Fruit fly (Drosophila melanogaster) Kc167 (cell line): ENCODE measurements around the gene RecQ5.

ENCODE experiments used
- Sin3A ChIP-seq: fragments of >200 bp; optimal IDR thresholded peaks from 2 replicates; lab custom pipeline; 2018; ENCODE audit warnings: missing external identifiers
- h ChIP-seq: fragments of >200 bp; optimal IDR thresholded peaks from 3 replicates; lab custom pipeline; 2018; ENCODE audit warnings: missing external identifiers
- insv ChIP-seq: fragments of >200 bp; optimal IDR thresholded peaks from 3 replicates; lab custom pipeline; 2018; ENCODE audit warnings: missing external identifiers
- psq ChIP-seq: fragments of >200 bp; optimal IDR thresholded peaks from 2 replicates; lab custom pipeline; 2017; ENCODE audit warnings: missing external identifiers

DNA sequence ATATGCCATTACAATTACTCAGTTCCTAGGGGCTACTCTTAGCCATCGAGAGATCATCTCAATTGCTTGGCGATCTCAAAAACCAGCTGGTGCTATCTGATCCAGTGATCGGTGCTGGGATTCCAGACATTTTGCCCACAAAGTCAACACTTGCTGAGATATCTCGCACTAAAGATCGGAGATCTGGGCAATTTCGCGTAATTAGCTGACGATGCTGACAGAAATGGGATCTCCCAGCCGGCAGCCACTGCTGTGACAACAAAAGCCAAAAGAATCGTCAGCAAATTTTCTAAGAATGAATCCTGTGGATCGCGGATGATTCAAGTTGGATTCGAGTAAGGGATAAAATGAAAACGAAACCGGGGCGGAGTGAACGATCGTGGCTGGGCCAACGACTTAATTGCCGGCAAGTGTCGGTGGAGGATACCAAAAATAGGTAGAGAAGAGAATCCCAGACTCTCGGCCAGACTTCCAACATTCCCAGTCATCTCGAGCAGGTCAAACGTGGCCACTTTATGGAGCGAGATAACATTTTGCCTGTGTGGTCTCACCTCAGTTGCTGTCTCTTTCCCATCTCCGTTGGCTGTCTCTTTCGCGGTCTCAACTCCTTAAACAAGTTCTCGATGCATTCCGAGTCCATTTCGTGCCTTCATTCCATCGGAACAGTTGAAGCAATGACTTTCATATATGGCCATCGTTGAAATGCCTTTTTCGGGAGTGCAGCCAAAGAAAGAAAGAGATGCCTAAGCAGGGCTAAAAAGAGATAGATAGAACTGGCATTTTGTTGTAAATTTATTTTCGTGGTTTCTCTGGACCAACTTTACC, 6.0 kb upstream of the RecQ5 start:
- TF ChIP-seq Sin3A (lab: Kevin White, UChicago): no peak
- TF ChIP-seq insv (lab: Kevin White, UChicago): no peak
- TF ChIP-seq psq: no peak
- no peak for TF ChIP-seq h (lab: Kevin White, UChicago)
